Worm (Caenorhabditis elegans) whole organism, late embryonic: ENCODE results near the gene C09G12.17.

Experiments
- C38D4.7 ChIP-seq: fragments of 200-800 bp; sonication (Bioruptor generic); optimal IDR thresholded peaks from 2 replicates; lab custom pipeline; 2018; ENCODE audit warnings: mild to moderate bottlenecking, missing genetic modification characterization, moderate library complexity, missing compliant biosample characterization
- T23F11.4 ChIP-seq: fragments of 200-800 bp; sonication (Bioruptor generic); optimal IDR thresholded peaks from 2 replicates; lab custom pipeline; 2018; ENCODE audit warnings: mild to moderate bottlenecking, missing genetic modification characterization, missing compliant biosample characterization
- Y22D7AL.16 ChIP-seq: sonication (generic microtip); optimal IDR thresholded peaks from 2 replicates; lab custom pipeline; 2016; ENCODE audit warnings: missing genetic modification characterization, missing compliant biosample characterization
- ahr-1 ChIP-seq: sonication (generic microtip); optimal IDR thresholded peaks from 2 replicates; lab custom pipeline; 2016; ENCODE audit warnings: missing genetic modification characterization, missing compliant biosample characterization
- ama-1 ChIP-seq: fragments of 150-350 bp; optimal IDR thresholded peaks from 2 replicates; lab custom pipeline; 2014
- ceh-14 ChIP-seq: sonication (generic microtip); optimal IDR thresholded peaks from 2 replicates; lab custom pipeline; 2016; ENCODE audit warnings: missing genotype, missing genetic modification characterization, missing compliant biosample characterization
- ceh-24 ChIP-seq: sonication (generic microtip); optimal IDR thresholded peaks from 2 replicates; lab custom pipeline; 2016; ENCODE audit warnings: mild to moderate bottlenecking, missing genetic modification characterization, missing compliant biosample characterization
- ceh-30 ChIP-seq: fragments of 150-350 bp; optimal IDR thresholded peaks from 2 replicates; lab custom pipeline; 2014; ENCODE audit warnings: missing biosample characterization, missing genetic modification characterization
- ceh-31 ChIP-seq: sonication (generic microtip); optimal IDR thresholded peaks from 2 replicates; lab custom pipeline; 2016; ENCODE audit warnings: missing genetic modification characterization, missing compliant biosample characterization
- ceh-9 ChIP-seq: sonication (generic microtip); optimal IDR thresholded peaks from 2 replicates; lab custom pipeline; 2016; ENCODE audit warnings: mild to moderate bottlenecking, missing genetic modification characterization, inconsistent platforms, missing compliant biosample characterization
- che-1 ChIP-seq: sonication (generic microtip); optimal IDR thresholded peaks from 2 replicates; lab custom pipeline; 2016; ENCODE audit warnings: mild to moderate bottlenecking, missing genetic modification characterization, missing compliant biosample characterization
- dmd-4 ChIP-seq: sonication (generic microtip); optimal IDR thresholded peaks from 2 replicates; lab custom pipeline; 2016; ENCODE audit warnings: borderline replicate concordance, missing genetic modification characterization, missing compliant biosample characterization
- dve-1 ChIP-seq: sonication (generic microtip); optimal IDR thresholded peaks from 2 replicates; lab custom pipeline; 2017; ENCODE audit warnings: antibody characterized with exemption, mild to moderate bottlenecking, missing genetic modification characterization, missing compliant biosample characterization
- elt-4 ChIP-seq: sonication (generic microtip); optimal IDR thresholded peaks from 2 replicates; lab custom pipeline; 2016; ENCODE audit warnings: missing genetic modification characterization, missing compliant biosample characterization
- gmeb-2 ChIP-seq: sonication (generic microtip); optimal IDR thresholded peaks from 2 replicates; lab custom pipeline; 2016; ENCODE audit warnings: missing genetic modification characterization, inconsistent platforms, missing compliant biosample characterization
- hlh-13 ChIP-seq: fragments of 200-800 bp; sonication (Bioruptor generic); optimal IDR thresholded peaks from 2 replicates; lab custom pipeline; 2018; ENCODE audit warnings: mild to moderate bottlenecking, missing genetic modification characterization, missing compliant biosample characterization
- hlh-30 ChIP-seq: sonication (generic microtip); optimal IDR thresholded peaks from 2 replicates; lab custom pipeline; 2017; ENCODE audit warnings: antibody characterized with exemption, missing genetic modification characterization, missing compliant biosample characterization; ENCODE audit not compliant: insufficient read depth
- hlh-6 ChIP-seq: sonication (generic microtip); optimal IDR thresholded peaks from 2 replicates; lab custom pipeline; 2016; ENCODE audit warnings: missing genotype, missing genetic modification characterization, missing compliant biosample characterization
- hlh-8 ChIP-seq: sonication (generic microtip); optimal IDR thresholded peaks from 2 replicates; lab custom pipeline; 2016; ENCODE audit warnings: missing genotype, missing genetic modification characterization, missing compliant biosample characterization
- lim-6 ChIP-seq: sonication (generic microtip); optimal IDR thresholded peaks from 2 replicates; lab custom pipeline; 2016; ENCODE audit warnings: missing genetic modification characterization, missing compliant biosample characterization
- madf-2 ChIP-seq: sonication (generic microtip); optimal IDR thresholded peaks from 2 replicates; lab custom pipeline; 2017; ENCODE audit warnings: missing genetic modification characterization, missing compliant biosample characterization
- mec-3 ChIP-seq: sonication (generic microtip); optimal IDR thresholded peaks from 2 replicates; lab custom pipeline; 2016; ENCODE audit warnings: borderline replicate concordance, missing genetic modification characterization, missing compliant biosample characterization
- odd-2 ChIP-seq: sonication (generic microtip); optimal IDR thresholded peaks from 2 replicates; lab custom pipeline; 2017; ENCODE audit warnings: antibody characterized with exemption, mild to moderate bottlenecking, missing genetic modification characterization, missing compliant biosample characterization
- pat-9 ChIP-seq: fragments of 200-800 bp; sonication (Bioruptor generic); optimal IDR thresholded peaks from 2 replicates; lab custom pipeline; 2018; ENCODE audit warnings: mild to moderate bottlenecking, missing genetic modification characterization, moderate library complexity, missing compliant biosample characterization
- pqm-1 ChIP-seq: sonication (generic microtip); optimal IDR thresholded peaks from 2 replicates; lab custom pipeline; 2016; ENCODE audit warnings: missing genetic modification characterization, missing compliant biosample characterization
- pros-1 ChIP-seq: fragments of 150-350 bp; optimal IDR thresholded peaks from 2 replicates; lab custom pipeline; 2014; ENCODE audit warnings: missing biosample characterization, missing genetic modification reagents, missing genetic modification characterization
- rnt-1 ChIP-seq: sonication (generic microtip); optimal IDR thresholded peaks from 2 replicates; lab custom pipeline; 2016; ENCODE audit warnings: missing genetic modification characterization, missing compliant biosample characterization
- sox-2 ChIP-seq: fragments of 200-800 bp; sonication (Bioruptor generic); IDR thresholded peaks from 2 replicates; pipeline ENCODE4 v1.3.6; 2022; ENCODE audit warnings: missing genetic modification reagents, missing genetic modification characterization, missing compliant biosample characterization
- sox-4 ChIP-seq: sonication (generic microtip); optimal IDR thresholded peaks from 2 replicates; lab custom pipeline; 2017; ENCODE audit warnings: mild to moderate bottlenecking, missing genetic modification characterization, inconsistent platforms, missing compliant biosample characterization
- tbx-7 ChIP-seq: sonication (generic microtip); optimal IDR thresholded peaks from 2 replicates; lab custom pipeline; 2016; ENCODE audit warnings: missing genotype, missing genetic modification characterization, missing compliant biosample characterization
- ttx-3 ChIP-seq: sonication (generic microtip); optimal IDR thresholded peaks from 2 replicates; lab custom pipeline; 2016; ENCODE audit warnings: missing genetic modification reagents, missing genetic modification characterization, missing compliant biosample characterization
- unc-3 ChIP-seq, 2 experiments: fragments of 200-800 bp in 1 of 2; sonication (Bioruptor generic) in 1 of 2; sonication (generic microtip) in 1 of 2; conservative IDR thresholded peaks in 1 of 2; optimal IDR thresholded peaks in 1 of 2; 2 replicates each; pipeline versions ENCODE4 v1.3.6 to Lab custom; 2016 to 2022; ENCODE audit warnings: missing compliant biosample characterization in 2 of 2, missing genetic modification characterization in 2 of 2, missing genetic modification reagents in 1 of 2
- unc-86 ChIP-seq: sonication (generic microtip); optimal IDR thresholded peaks from 2 replicates; lab custom pipeline; 2016; ENCODE audit warnings: missing genetic modification characterization, missing compliant biosample characterization

Gene C09G12.17

DNA sequence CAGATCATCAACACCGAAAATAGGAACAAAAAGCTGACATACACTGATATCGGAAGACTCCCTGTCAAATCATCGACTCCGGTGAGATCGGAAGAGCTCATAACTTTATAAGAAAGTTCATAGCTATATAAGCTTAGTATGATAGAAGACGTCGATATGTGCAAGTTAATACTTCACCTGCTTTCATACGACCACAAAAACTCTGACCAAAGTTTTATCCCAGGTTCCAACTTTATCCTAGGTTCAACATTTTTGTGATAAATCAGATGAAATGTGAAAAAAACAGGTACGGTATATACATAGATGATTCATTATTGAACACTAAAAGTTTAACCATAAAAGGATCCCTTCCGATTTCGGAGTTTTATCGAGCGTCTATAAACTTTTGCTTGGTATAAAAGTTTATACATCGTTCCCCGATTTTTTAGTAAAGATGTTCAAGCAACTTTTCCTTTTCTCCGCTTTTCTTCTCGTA is 17.3 kb downstream of the C09G12.17 start, which contains the start of the genes srz-70 and C09G12.5:
Gene srz-70, minus strand, starts transcription at position 101 of the 475 bp plus-strand sequence.
Gene C09G12.5, plus strand, starts transcription at position 425 of the 475 bp plus-strand sequence.
- TF ChIP-seq odd-2 (no peak), hlh-6 (tag; lab: Kevin White, UChicago) (no peak), ceh-31 (tag; lab: Kevin White, UChicago) (no peak), pros-1 (tag; lab: Kevin White, UChicago) (no peak), rnt-1 (no peak), madf-2 (tag; lab: Kevin White, UChicago) (no peak)

- TF ChIP-seq che-1 (tag; lab: Kevin White, UChicago) = no peak
- TF ChIP-seq sox-4 (tag; lab: Kevin White, UChicago) = no peak
- no peak for TF ChIP-seq ceh-9 (tag; lab: Kevin White, UChicago)
- TF ChIP-seq tbx-7 (tag; lab: Kevin White, UChicago) = no peak
- no peak for TF ChIP-seq gmeb-2 (tag; lab: Kevin White, UChicago)
- TF ChIP-seq dmd-4 = no peak
- TF ChIP-seq hlh-30 (tag; lab: Kevin White, UChicago) = no peak
- TF ChIP-seq hlh-13 (GFP tag; lab: Kevin White, UChicago) = no peak
- TF ChIP-seq C38D4.7 (GFP tag; lab: Kevin White, UChicago) = no peak
- TF ChIP-seq elt-4 (tag; lab: Kevin White, UChicago) = no peak
- no peak for TF ChIP-seq ceh-14 (tag; lab: Kevin White, UChicago)
- no peak for TF ChIP-seq ahr-1
- no peak for TF ChIP-seq sox-2 (GFP tag; lab: Robert Waterston, UW)
- TF ChIP-seq ceh-30 = no peak
- TF ChIP-seq pat-9 (tag; lab: Kevin White, UChicago) = no peak
- no peak for TF ChIP-seq rnt-1
Observed at ce11 chrIV:3477124-3477523, 19.1 kb downstream of the C09G12.17 start, which contains the start of gene srz-69. TSS of gene srz-69 (minus strand) at chrIV:3477224.

- TF ChIP-seq ama-1 (no peak), lim-6 (tag; lab: Kevin White, UChicago) (no peak), hlh-8 (tag; lab: Kevin White, UChicago) (no peak), unc-3 (GFP tag; conservative IDR thresholded peaks at IDR 0.05; lab: Robert Waterston, UW) (no peak), unc-3 (tag; optimal IDR thresholded peaks at IDR 0.05; lab: Kevin White, UChicago) (no peak), ceh-24 (tag; lab: Kevin White, UChicago) (no peak)
Observed at ce11 chrIV:3469742-3470141, 26.5 kb downstream of the C09G12.17 start, which contains the start of gene F58E2.2. TSS of gene F58E2.2 (plus strand) at chrIV:3470042.

ce11 chrIV:3467751-3468150 is 28.5 kb downstream of the C09G12.17 start:
- TF ChIP-seq hlh-30 (tag; lab: Kevin White, UChicago) = no peak

DNA sequence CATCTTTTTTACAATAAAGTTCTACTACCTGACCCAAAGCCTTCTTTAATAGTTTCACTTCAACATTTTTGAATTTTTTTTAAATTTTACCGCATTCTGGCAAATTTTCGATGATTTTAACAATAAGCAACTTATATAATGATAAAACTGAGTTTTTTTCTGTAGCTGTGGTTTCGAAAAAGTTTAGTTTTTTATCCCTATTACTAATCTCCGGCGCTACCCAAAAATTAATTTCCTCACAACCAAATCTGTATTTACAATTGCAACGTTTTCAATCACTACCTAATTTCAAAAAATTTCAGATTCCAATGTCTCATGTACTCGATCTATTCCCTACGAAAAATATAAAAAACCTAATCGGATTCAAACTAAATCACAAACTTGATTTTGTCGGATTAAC is 29.1 kb downstream of the C09G12.17 start, which contains the start of gene F58E2.3:
Gene F58E2.3, plus strand, starts transcription at position 301 of the 400 bp plus-strand sequence.
- TF ChIP-seq dve-1 (tag; lab: Kevin White, UChicago) (no peak), ceh-14 (tag; lab: Kevin White, UChicago) (no peak), gmeb-2 (tag; lab: Kevin White, UChicago) (no peak), ttx-3 (tag; lab: Kevin White, UChicago) (no peak), unc-86 (tag; lab: Kevin White, UChicago) (no peak), mec-3 (tag; lab: Kevin White, UChicago) (no peak), T23F11.4 (no peak)

- TF ChIP-seq ceh-24 (tag; lab: Kevin White, UChicago) = no peak
- TF ChIP-seq Y22D7AL.16 (tag; lab: Kevin White, UChicago) = no peak
- no peak for TF ChIP-seq C38D4.7 (GFP tag; lab: Kevin White, UChicago)
- no peak for TF ChIP-seq hlh-6 (tag; lab: Kevin White, UChicago)
- TF ChIP-seq ceh-9 (tag; lab: Kevin White, UChicago) = no peak
- TF ChIP-seq ahr-1 = no peak
- TF ChIP-seq pqm-1 = no peak
Observed at ce11 chrIV:3463254-3463653, 33.0 kb downstream of the C09G12.17 start, which contains the start of gene F58E2.4. TSS of gene F58E2.4 (plus strand) at chrIV:3463387.
